Worm (Caenorhabditis elegans) whole organism, L4 larva: ENCODE measurements around the gene fem-3.

ENCODE experiments used
- lin-13 ChIP-seq: fragments of 150-350 bp; optimal IDR thresholded peaks from 2 replicates; lab custom pipeline; 2014; ENCODE audit warnings: missing biosample characterization, missing genetic modification reagents, missing genetic modification characterization
- nhr-76 ChIP-seq: fragments of 150-350 bp; optimal IDR thresholded peaks from 2 replicates; lab custom pipeline; 2014; ENCODE audit warnings: missing biosample characterization, missing genetic modification characterization
- unc-62 ChIP-seq, 3 experiments: fragments of 150-350 bp in 1 of 3; sonication (generic microtip); optimal IDR thresholded peaks in 2 of 3; peaks in 1 of 3; 1 replicate in 1 of 3; 2 replicates in 2 of 3; lab custom pipeline; 2014 to 2017; ENCODE audit warnings: missing biosample characterization in 3 of 3, missing genetic modification characterization in 3 of 3, missing genetic modification reagents in 3 of 3, missing genotype in 1 of 3

ce11 chrIV:9130605-9131004 is 25.8 kb downstream of the fem-3 start:
- TF ChIP-seq unc-62 (GFP tag; optimal IDR thresholded peaks at IDR 0.05 in 1 of 2; lab: Kevin White, UChicago) (no peak), unc-62 (tag; optimal IDR thresholded peaks at IDR 0.05; lab: Kevin White, UChicago) (no peak), nhr-76 (tag; lab: Kevin White, UChicago) (no peak), lin-13 (GFP tag; lab: Kevin White, UChicago) (peak; percentile 13)
